ENCODE assay signal across 4 fruit fly cellular contexts in the genomic region with DNA sequence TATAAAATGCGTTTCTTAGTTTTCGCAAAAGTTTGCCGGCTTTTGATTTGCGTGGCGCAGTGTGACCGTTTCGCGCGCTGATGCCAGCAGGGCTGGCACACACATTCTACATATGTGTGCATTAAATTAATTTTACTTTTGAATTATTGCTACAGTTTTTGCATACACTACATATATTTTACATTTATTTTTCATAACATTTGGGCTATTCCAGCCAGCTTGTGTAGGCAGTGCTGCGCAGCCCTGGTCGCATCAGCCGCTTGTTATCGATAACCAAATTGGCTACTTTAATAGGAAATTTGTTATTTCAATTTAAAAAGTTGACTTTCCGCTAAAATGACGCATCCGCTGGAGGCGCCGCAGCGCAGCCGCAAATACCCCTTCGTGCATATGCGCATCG.
TF ChIP-seq lines count a peak whose summit lies in the region.

A gene (minus strand): TSS at position 57 of the 400 bp plus-strand sequence.
A gene (plus strand): TSS at position 260 of the 400 bp plus-strand sequence.

TF ChIP-seq in whole organism, adult, 20 proteins besides CTCF, POLR2A, EP300 and RAD21 (continued from another document):
- no peak for TF ChIP-seq tj (GFP tag; optimal IDR thresholded peaks at IDR 0.05; lab: Kevin White, UChicago)

TF ChIP-seq in whole organism, embryonic, 481 proteins besides CTCF, POLR2A, EP300 and RAD21 (continued from another document and continues in another):
- TF ChIP-seq pan (optimal IDR thresholded peaks at IDR 0.05; lab: Kevin White, UChicago) (no peak), pan (GFP tag; optimal IDR thresholded peaks at IDR 0.05 in 1 of 2, IDR thresholded peaks at IDR 0.05 in 1 of 2) (peak in 1 of 2 experiments; percentile 55), CG18011 (GFP tag; optimal IDR thresholded peaks at IDR 0.05; lab: Kevin White, UChicago) (peak; percentile 19), Asciz (GFP tag; optimal IDR thresholded peaks at IDR 0.05; lab: Kevin White, UChicago) (no peak), BtbVII (GFP tag; optimal IDR thresholded peaks at IDR 0.05; lab: Kevin White, UChicago) (no peak), Mrtf (GFP tag; IDR thresholded peaks at IDR 0.05; lab: Robert Waterston, UW) (peak; percentile 52; the same call in 1 of the 3 replicates), Rx (GFP tag; IDR thresholded peaks at IDR 0.05; lab: Robert Waterston, UW) (no peak; the same call in 1 of the 2 replicates), CG4707 (GFP tag; optimal IDR thresholded peaks at IDR 0.05; lab: Kevin White, UChicago) (no peak), run (tag; optimal IDR thresholded peaks at IDR 0.05; lab: Kevin White, UChicago) (no peak), Ets65A (GFP tag; lab: Kevin White, UChicago) (no peak), vvl (GFP tag; IDR thresholded peaks at IDR 0.05; lab: Robert Waterston, UW) (peak; percentile 89), CG7987 (GFP tag; optimal IDR thresholded peaks at IDR 0.05; lab: Kevin White, UChicago) (no peak), CHES-1-like (GFP tag; optimal IDR thresholded peaks at IDR 0.05; lab: Kevin White, UChicago) (peak; percentile 41), sqz (GFP tag; optimal IDR thresholded peaks at IDR 0.05; lab: Kevin White, UChicago) (no peak), ranshi (GFP tag; IDR thresholded peaks at IDR 0.05; lab: Robert Waterston, UW) (peak; percentile 39; the same call in 1 of the 2 replicates), eve (GFP tag; optimal IDR thresholded peaks at IDR 0.05; lab: Kevin White, UChicago) (no peak), CG6689 (GFP tag; IDR thresholded peaks at IDR 0.05; lab: Robert Waterston, UW) (peak; percentile 39; the same call in 1 of the 2 replicates), CG9876 (GFP tag; optimal IDR thresholded peaks at IDR 0.05; lab: Kevin White, UChicago) (peak; percentile 50), CG12155 (GFP tag; optimal IDR thresholded peaks at IDR 0.05; lab: Kevin White, UChicago) (peak; percentile 59), Eip74EF (GFP tag; optimal IDR thresholded peaks at IDR 0.05; lab: Kevin White, UChicago) (no peak), yki (optimal IDR thresholded peaks at IDR 0.05; lab: Kevin White, UChicago) (no peak), CG16815 (GFP tag; optimal IDR thresholded peaks at IDR 0.05; lab: Kevin White, UChicago) (no peak), zen (tag; optimal IDR thresholded peaks at IDR 0.05; lab: Kevin White, UChicago) (peak; percentile 74), Trl (optimal IDR thresholded peaks at IDR 0.05; lab: Kevin White, UChicago) (no peak), Trl (GFP tag; optimal IDR thresholded peaks at IDR 0.05; lab: Kevin White, UChicago) (peak; percentile 66), YL-1 (GFP tag; optimal IDR thresholded peaks at IDR 0.05; lab: Kevin White, UChicago) (peak; percentile 94), Nf-YA (GFP tag; IDR thresholded peaks at IDR 0.05; lab: Robert Waterston, UW) (0 out of 2 replicates have a peak, but pooled peaks have one; percentile 31), zen2 (GFP tag; IDR thresholded peaks at IDR 0.05; lab: Robert Waterston, UW; ENCODE audit: partially characterized antibody) (no peak; the same call in 2 of the 3 replicates), CG18599 (GFP tag; optimal IDR thresholded peaks at IDR 0.05; lab: Kevin White, UChicago) (peak; percentile 41), CG6765 (GFP tag; optimal IDR thresholded peaks at IDR 0.05; lab: Kevin White, UChicago) (no peak), CG13894 (tag; optimal IDR thresholded peaks at IDR 0.05; lab: Kevin White, UChicago) (no peak), ase (GFP tag; IDR thresholded peaks at IDR 0.05; lab: Robert Waterston, UW) (0 out of 3 replicates have a peak, but pooled peaks have one; percentile 37), chif (GFP tag; optimal IDR thresholded peaks at IDR 0.05; lab: Kevin White, UChicago) (peak in 1 of 2 experiments; percentile 33), CG9437 (GFP tag; optimal IDR thresholded peaks at IDR 0.05; lab: Kevin White, UChicago) (no peak), CG4820 (GFP tag; optimal IDR thresholded peaks at IDR 0.05; lab: Kevin White, UChicago) (peak; percentile 2), CG8388 (GFP tag; optimal IDR thresholded peaks at IDR 0.05; lab: Kevin White, UChicago) (peak; percentile 42), Poxn (GFP tag; IDR thresholded peaks at IDR 0.05; lab: Robert Waterston, UW) (no peak), gcm2 (GFP tag; optimal IDR thresholded peaks at IDR 0.05; lab: Kevin White, UChicago) (no peak), Bgb (GFP tag; IDR thresholded peaks at IDR 0.05; lab: Robert Waterston, UW; ENCODE audit: partially characterized antibody) (peak; percentile 82), CG4360 (GFP tag; IDR thresholded peaks at IDR 0.05; lab: Robert Waterston, UW) (no peak)

TF ChIP-seq in whole organism, prepupa, 60 proteins besides CTCF, POLR2A, EP300 and RAD21 (continued from another document):
- TF ChIP-seq esn (GFP tag; optimal IDR thresholded peaks at IDR 0.05; lab: Kevin White, UChicago) (peak; percentile 37), Ets96B (tag; optimal IDR thresholded peaks at IDR 0.05; lab: Kevin White, UChicago) (peak; percentile 41), vri (GFP tag; optimal IDR thresholded peaks at IDR 0.05; lab: Kevin White, UChicago) (no peak), salr (GFP tag; optimal IDR thresholded peaks at IDR 0.05; lab: Kevin White, UChicago) (no peak), Eip93F (GFP tag; optimal IDR thresholded peaks at IDR 0.05; lab: Kevin White, UChicago) (no peak), CG31627 (GFP tag; optimal IDR thresholded peaks at IDR 0.05; lab: Kevin White, UChicago) (peak; percentile 40), Hr4 (GFP tag; optimal IDR thresholded peaks at IDR 0.05; lab: Kevin White, UChicago) (no peak), CG6276 (GFP tag; optimal IDR thresholded peaks at IDR 0.05; lab: Kevin White, UChicago) (no peak), CG1621 (tag; optimal IDR thresholded peaks at IDR 0.05; lab: Kevin White, UChicago) (no peak), OdsH (GFP tag; optimal IDR thresholded peaks at IDR 0.05; lab: Kevin White, UChicago) (no peak), cyc (GFP tag; optimal IDR thresholded peaks at IDR 0.05; lab: Kevin White, UChicago) (peak; percentile 31), CG16779 (tag; optimal IDR thresholded peaks at IDR 0.05; lab: Kevin White, UChicago) (no peak), CG11294 (GFP tag; IDR thresholded peaks at IDR 0.05; lab: Robert Waterston, UW) (no peak), CG6792 (GFP tag; optimal IDR thresholded peaks at IDR 0.05; lab: Kevin White, UChicago) (peak; percentile 33), CG8319 (GFP tag; optimal IDR thresholded peaks at IDR 0.05; lab: Kevin White, UChicago) (no peak), dsx (GFP tag; optimal IDR thresholded peaks at IDR 0.05; lab: Kevin White, UChicago; ENCODE audit: poor library complexity, severe bottlenecking) (peak; percentile 51), Met (GFP tag; optimal IDR thresholded peaks at IDR 0.05; lab: Kevin White, UChicago) (no peak), Smox (GFP tag; optimal IDR thresholded peaks at IDR 0.05; lab: Kevin White, UChicago) (no peak), acj6 (GFP tag; optimal IDR thresholded peaks at IDR 0.05; lab: Kevin White, UChicago) (no peak)

TF ChIP-seq in whole organism, pupa, 21 proteins besides CTCF, POLR2A, EP300 and RAD21 (continued from another document):
- no peak for TF ChIP-seq CG13204 (GFP tag; optimal IDR thresholded peaks at IDR 0.05; lab: Kevin White, UChicago)
TF ChIP-seq in whole organism, pupa: peak in this region for 8.
